Worm (Caenorhabditis elegans) whole organism, midembryonic: Measurements from ENCODE around the gene T02G5.3.

Experiments used
- T22C8.4 ChIP-seq: fragments of 200-800 bp; sonication (Bioruptor generic); IDR thresholded peaks from 2 replicates; pipeline ENCODE4 v1.3.6; 2022; ENCODE audit warnings: missing genetic modification characterization, missing compliant biosample characterization
- cog-1 ChIP-seq: sonication (generic microtip); optimal IDR thresholded peaks from 2 replicates; lab custom pipeline; 2016; ENCODE audit warnings: missing genetic modification characterization, missing compliant biosample characterization
- flt-1 ChIP-seq: fragments of 200-800 bp; sonication (Bioruptor generic); IDR thresholded peaks from 2 replicates; pipeline ENCODE4 v1.3.6; 2022; ENCODE audit warnings: missing genetic modification characterization, missing compliant biosample characterization
- klf-2 ChIP-seq: fragments of 200-800 bp; sonication (Bioruptor generic); conservative IDR thresholded peaks from 2 replicates; pipeline ENCODE4 v1.3.6; 2022; ENCODE audit warnings: missing genetic modification reagents, missing genetic modification characterization, missing compliant biosample characterization
- med-1 ChIP-seq: sonication (generic microtip); optimal IDR thresholded peaks from 2 replicates; lab custom pipeline; 2017; ENCODE audit warnings: missing genetic modification characterization, mild to moderate bottlenecking, missing compliant biosample characterization, antibody characterized with exemption, missing genetic modification reagents; ENCODE audit not compliant: insufficient read depth
- ref-1 ChIP-seq: fragments of 200-800 bp; sonication (Bioruptor generic); conservative IDR thresholded peaks from 2 replicates; pipeline ENCODE4 v1.3.6; 2022; ENCODE audit warnings: missing genetic modification reagents, missing genetic modification characterization, missing compliant biosample characterization
- tab-1 ChIP-seq: fragments of 200-800 bp; sonication (Bioruptor generic); IDR thresholded peaks from 2 replicates; pipeline ENCODE4 v1.3.6; 2022; ENCODE audit warnings: missing genetic modification characterization, missing compliant biosample characterization
- ztf-23 ChIP-seq: fragments of 200-800 bp; sonication (Bioruptor generic); IDR thresholded peaks from 2 replicates; pipeline ENCODE4 v1.3.6; 2022; ENCODE audit warnings: missing genetic modification reagents, missing genetic modification characterization, missing compliant biosample characterization
- ztf-29 ChIP-seq: fragments of 200-800 bp; sonication (Bioruptor generic); IDR thresholded peaks from 2 replicates; pipeline ENCODE4 v1.3.6; 2022; ENCODE audit warnings: missing genetic modification reagents, missing genetic modification characterization, missing compliant biosample characterization

Gene T02G5.3

DNA sequence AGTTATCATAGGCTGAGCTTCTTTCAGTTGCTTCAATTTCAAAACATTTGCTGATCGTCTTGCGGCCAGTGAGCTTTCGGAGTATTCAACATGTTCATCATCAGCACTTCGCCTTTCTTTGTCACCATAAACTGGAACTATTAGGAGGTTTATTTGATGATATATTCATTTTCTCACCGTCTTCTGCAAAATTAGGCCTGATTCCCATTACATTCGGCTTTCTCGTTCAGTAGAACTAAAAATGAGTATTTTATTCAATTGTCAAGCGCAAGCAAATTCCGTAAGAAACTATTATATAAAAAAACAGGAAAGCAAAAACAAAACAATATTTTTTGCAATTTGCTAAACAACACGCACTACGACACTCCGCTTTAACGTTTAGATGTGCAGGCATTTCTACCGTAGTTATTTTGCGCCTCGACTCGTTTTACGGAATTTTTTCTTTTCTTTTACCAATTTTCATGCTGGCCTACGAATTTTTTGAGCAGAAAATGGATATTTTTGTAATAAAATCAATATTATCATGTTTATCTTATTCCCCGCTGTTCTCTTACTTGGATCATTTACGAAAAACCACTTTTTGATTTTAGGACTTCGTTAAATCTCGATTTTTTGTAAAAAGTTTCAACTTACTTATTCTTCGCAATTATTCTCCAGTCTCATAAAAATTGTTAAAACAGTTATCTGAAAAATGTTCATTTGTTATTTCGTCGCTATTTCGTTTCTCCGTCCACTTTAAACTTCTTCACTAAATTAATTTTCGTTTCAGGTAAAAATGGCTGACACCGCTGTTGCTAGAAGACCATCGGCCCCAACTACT is 11.8 kb downstream of the T02G5.3 start, which contains the start of the genes farl-11 and rpl-33:
farl-11 (minus strand) TSS at position 242 of the 820 bp plus-strand sequence.
rpl-33 (plus strand) TSS at position 770 of the 820 bp plus-strand sequence.
- TF ChIP-seq med-1 (GFP tag; lab: Kevin White, UChicago): no peak
- TF ChIP-seq T22C8.4 (GFP tag; lab: Robert Waterston, UW): no peak
- no peak for TF ChIP-seq cog-1
- peak; percentile 57; the same call in 1 of the 2 replicates for TF ChIP-seq ztf-23
- TF ChIP-seq klf-2 (GFP tag; lab: Robert Waterston, UW): no peak
- TF ChIP-seq flt-1 (GFP tag; lab: Robert Waterston, UW): 0 out of 2 replicates have a peak, but pooled peaks have one; percentile 32

DNA sequence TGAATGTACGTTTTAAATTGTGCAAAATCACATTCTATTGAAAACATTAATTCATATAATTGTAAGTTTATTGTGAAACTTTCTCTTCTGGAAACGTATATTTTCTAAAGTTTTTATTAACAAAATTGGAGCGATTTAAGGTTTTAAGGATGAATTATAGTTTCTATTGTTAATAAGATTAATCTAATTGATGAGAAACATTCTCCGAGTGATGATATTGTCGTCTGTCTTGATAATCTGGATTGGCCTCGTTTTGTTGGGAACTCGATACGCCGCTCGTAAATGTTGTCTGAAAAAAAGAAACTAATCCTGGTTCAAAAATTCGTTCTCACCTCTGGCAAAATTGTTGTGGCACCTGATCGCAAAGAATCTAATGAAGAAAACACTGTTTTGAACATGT is 13.1 kb downstream of the T02G5.3 start:
- TF ChIP-seq ztf-23: no peak
- no peak for TF ChIP-seq T22C8.4 (GFP tag; lab: Robert Waterston, UW)
- TF ChIP-seq flt-1 (GFP tag; lab: Robert Waterston, UW): no peak
- TF ChIP-seq cog-1: no peak

DNA sequence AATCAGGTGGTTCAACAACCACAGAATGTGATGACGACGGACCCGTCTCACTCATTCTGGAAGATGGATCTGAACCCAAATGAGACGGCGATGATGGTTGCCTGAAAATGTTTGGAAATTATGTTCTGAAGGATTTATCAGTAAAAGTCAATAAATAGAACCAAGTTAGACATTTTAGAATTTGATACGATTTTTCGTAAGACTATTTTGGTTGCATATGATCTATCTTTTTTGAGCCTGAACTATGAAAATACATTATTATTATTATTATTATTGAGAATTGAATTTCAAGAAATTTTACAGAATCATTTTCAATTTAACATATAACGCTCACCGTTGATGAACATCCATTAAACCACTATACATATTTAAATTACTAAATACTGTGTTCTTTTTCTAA is 16.8 kb downstream of the T02G5.3 start, which contains the start of gene F10E7.9:
F10E7.9 (minus strand) TSS at position 101 of the 400 bp plus-strand sequence.
- no peak for TF ChIP-seq flt-1 (GFP tag; lab: Robert Waterston, UW)
- no peak for TF ChIP-seq T22C8.4 (GFP tag; lab: Robert Waterston, UW)
- no peak for TF ChIP-seq ref-1 (GFP tag; lab: Robert Waterston, UW)
- TF ChIP-seq ztf-29: no peak
- TF ChIP-seq ztf-23: no peak
- TF ChIP-seq cog-1: no peak
- TF ChIP-seq tab-1: no peak
- no peak for TF ChIP-seq klf-2 (GFP tag; lab: Robert Waterston, UW)
- TF ChIP-seq med-1 (GFP tag; lab: Kevin White, UChicago): no peak

DNA sequence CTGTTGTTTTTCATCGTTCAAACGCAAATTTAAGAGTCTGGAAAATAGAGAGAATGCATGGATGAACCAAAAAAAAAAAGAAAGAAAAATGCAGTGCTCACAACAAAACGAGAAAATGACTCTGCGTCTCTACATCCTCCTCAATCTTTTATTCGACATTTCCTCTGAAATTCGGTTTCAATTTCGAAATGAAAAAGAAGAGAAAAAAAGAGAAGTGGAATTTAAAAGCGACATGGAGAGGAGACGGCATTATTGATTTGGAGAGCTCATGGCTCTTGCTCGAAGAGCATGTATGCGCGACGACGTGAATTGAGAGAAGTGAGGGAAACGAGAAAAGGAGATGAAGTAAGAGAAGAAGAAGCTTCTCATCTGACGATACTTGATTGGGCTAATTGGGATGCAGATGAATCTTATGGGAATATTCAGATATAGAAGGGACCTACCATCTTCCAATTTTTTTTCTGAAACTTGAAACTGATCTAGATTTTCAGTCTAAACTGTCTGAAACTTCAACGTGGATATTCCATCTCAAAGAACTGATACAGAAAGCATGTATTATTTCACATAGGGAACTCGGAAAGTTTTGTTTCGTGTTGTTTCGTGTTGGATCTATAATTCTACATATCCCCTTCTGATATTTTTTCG is 17.9 kb downstream of the T02G5.3 start:
- TF ChIP-seq tab-1: no peak
- TF ChIP-seq ztf-29: no peak
- TF ChIP-seq cog-1: no peak
- TF ChIP-seq med-1 (GFP tag; lab: Kevin White, UChicago): no peak
- TF ChIP-seq ztf-23: no peak
- TF ChIP-seq klf-2 (GFP tag; lab: Robert Waterston, UW): no peak
- TF ChIP-seq ref-1 (GFP tag; lab: Robert Waterston, UW): no peak
- TF ChIP-seq T22C8.4 (GFP tag; lab: Robert Waterston, UW): no peak
- no peak for TF ChIP-seq flt-1 (GFP tag; lab: Robert Waterston, UW)

DNA sequence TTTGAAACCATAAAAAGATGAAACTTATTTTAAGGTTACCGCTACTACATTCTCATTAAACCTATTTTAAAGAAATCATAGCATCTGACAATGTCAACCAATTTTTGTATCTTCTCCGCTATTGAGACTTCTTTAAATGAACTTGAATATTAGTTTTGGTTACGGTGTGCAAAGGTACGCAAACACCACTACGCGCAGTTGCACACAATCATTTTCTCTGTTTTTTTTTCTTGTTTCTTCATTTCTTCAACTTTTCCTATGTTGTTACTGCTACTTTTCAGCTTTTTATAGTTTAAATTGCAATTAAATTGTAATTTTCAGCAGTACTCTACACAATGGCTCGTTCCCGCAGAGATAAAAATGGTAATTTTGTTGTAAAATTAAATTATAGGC is 18.5 kb downstream of the T02G5.3 start, which contains the start of gene F10E7.5:
F10E7.5 (plus strand) TSS at position 322 of the 393 bp plus-strand sequence.
- TF ChIP-seq cog-1: peak; percentile 35
- no peak for TF ChIP-seq ztf-23

DNA sequence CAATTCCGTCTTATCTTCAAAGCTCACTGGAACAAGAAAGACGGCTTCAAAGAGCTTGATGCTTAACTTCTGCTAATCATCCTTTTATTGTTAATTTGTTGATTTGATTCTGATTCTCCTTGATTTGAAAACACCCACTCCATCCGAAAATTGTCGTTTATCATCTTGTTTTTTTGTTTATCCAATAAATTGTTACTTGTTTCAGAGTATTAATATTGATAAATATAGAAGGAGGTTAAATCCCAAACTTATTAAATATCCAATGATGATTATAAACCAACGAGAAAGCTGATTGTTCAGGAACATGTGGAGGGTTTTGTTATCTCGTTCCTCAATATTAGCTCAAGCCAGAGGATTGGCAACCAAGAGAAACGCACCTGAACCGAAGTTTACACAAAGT is 19.6 kb downstream of the T02G5.3 start, which contains the start of gene F10E7.6:
F10E7.6 (plus strand) TSS at position 301 of the 400 bp plus-strand sequence.
- TF ChIP-seq ztf-23: no peak
- TF ChIP-seq flt-1 (GFP tag; lab: Robert Waterston, UW): no peak
- TF ChIP-seq cog-1: no peak
- no peak for TF ChIP-seq T22C8.4 (GFP tag; lab: Robert Waterston, UW)
- no peak for TF ChIP-seq ztf-29
- no peak for TF ChIP-seq tab-1
- TF ChIP-seq klf-2 (GFP tag; lab: Robert Waterston, UW): no peak
- TF ChIP-seq med-1 (GFP tag; lab: Kevin White, UChicago): no peak
- no peak for TF ChIP-seq ref-1 (GFP tag; lab: Robert Waterston, UW)

DNA sequence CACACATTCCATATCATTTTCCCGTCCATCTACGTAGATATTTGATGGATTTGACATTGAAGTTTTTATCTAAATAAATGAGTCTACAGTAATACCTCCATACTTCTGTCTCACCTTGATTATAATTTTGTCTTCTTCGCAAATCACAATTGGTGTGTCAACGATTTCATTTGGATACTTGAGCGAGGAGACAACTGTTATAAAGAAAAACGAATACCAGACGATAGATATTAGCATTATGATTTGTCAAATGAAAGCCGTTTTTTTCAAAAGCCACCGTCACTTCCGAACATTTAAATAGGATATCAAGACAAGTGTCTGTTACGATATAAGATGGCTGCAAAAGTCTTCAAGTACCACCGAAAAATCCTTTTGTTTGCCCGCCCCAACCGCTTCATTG is 22.4 kb downstream of the T02G5.3 start, which contains the start of gene cutl-5:
cutl-5 (minus strand) TSS at position 269 of the 400 bp plus-strand sequence.
- TF ChIP-seq ztf-29 (no peak), cog-1 (no peak), med-1 (GFP tag; lab: Kevin White, UChicago) (no peak), klf-2 (GFP tag; lab: Robert Waterston, UW) (no peak), tab-1 (no peak), ref-1 (GFP tag; lab: Robert Waterston, UW) (no peak), T22C8.4 (GFP tag; lab: Robert Waterston, UW) (no peak), ztf-23 (no peak), flt-1 (GFP tag; lab: Robert Waterston, UW) (no peak)

DNA sequence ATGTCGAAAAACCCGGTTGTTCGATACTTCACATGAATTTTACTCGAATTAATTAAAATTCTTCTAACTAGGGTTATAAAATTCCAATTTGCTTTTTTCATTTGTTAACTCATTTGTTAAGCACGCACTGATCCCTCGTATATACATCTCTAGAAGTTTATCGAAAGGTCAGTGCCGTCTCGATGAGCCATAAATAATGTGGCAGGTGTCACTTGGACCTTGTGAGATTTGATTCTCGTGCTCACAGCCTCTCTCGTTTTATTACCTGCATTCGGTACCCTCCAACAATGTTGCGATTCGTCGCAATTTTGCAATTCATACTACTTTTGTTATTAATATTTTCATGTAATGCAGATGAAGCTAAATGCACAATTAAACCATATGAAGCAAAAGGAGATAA is 23.2 kb downstream of the T02G5.3 start, which contains the start of gene spon-1:
spon-1 (plus strand) TSS at position 208 of the 400 bp plus-strand sequence.
- TF ChIP-seq tab-1: no peak
- no peak for TF ChIP-seq klf-2 (GFP tag; lab: Robert Waterston, UW)
- no peak for TF ChIP-seq med-1 (GFP tag; lab: Kevin White, UChicago)
- TF ChIP-seq flt-1 (GFP tag; lab: Robert Waterston, UW): no peak
- no peak for TF ChIP-seq ref-1 (GFP tag; lab: Robert Waterston, UW)
- TF ChIP-seq ztf-29: no peak
- TF ChIP-seq cog-1: no peak
- no peak for TF ChIP-seq T22C8.4 (GFP tag; lab: Robert Waterston, UW)
- TF ChIP-seq ztf-23: no peak

DNA sequence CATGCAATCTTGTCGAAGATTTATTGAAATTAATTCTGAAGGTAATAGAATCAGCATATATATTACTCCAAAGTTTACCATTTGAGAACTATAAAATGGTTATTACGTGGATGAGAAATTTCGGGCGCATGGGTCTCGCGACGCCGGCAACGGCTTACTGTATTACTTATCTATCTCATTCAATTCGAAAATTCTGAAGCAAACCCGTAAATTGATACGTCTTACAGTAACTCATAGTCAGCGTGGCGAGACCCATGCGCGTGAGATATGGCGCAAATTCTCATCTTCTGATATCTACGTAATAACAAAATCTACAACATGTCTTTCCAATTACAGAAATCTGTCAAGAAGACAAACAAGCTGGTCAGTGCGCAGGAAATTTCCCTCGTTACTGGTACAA is 26.3 kb downstream of the T02G5.3 start:
- TF ChIP-seq T22C8.4 (GFP tag; lab: Robert Waterston, UW): no peak
- no peak for TF ChIP-seq ztf-23
- TF ChIP-seq tab-1: no peak
- no peak for TF ChIP-seq flt-1 (GFP tag; lab: Robert Waterston, UW)
- TF ChIP-seq klf-2 (GFP tag; lab: Robert Waterston, UW): no peak
- no peak for TF ChIP-seq ref-1 (GFP tag; lab: Robert Waterston, UW)
- no peak for TF ChIP-seq med-1 (GFP tag; lab: Kevin White, UChicago)
- no peak for TF ChIP-seq cog-1
- no peak for TF ChIP-seq ztf-29
